Fruit fly (Drosophila melanogaster) whole organism, adult: ENCODE measurements around the gene c11.1.

ENCODE experiments used
- CG11617 ChIP-seq: fragments of 200-800 bp; sonication (Bioruptor generic); optimal IDR thresholded peaks from 2 replicates; lab custom pipeline; 2017; ENCODE audit warnings: mild to moderate bottlenecking, missing biosample characterization, missing genetic modification reagents, missing genetic modification characterization
- CG33017 ChIP-seq: fragments of 200-800 bp; sonication (Bioruptor generic); optimal IDR thresholded peaks from 2 replicates; lab custom pipeline; 2018; ENCODE audit warnings: missing biosample characterization, mild to moderate bottlenecking, missing genetic modification characterization, moderate library complexity
- CG7045 ChIP-seq: fragments of 200-800 bp; sonication (Bioruptor generic); optimal IDR thresholded peaks from 2 replicates; lab custom pipeline; 2017; ENCODE audit warnings: missing biosample characterization, mild to moderate bottlenecking, missing genetic modification characterization
- Clk ChIP-seq: fragments of 200-800 bp; sonication (Bioruptor generic); optimal IDR thresholded peaks from 2 replicates; lab custom pipeline; 2017; ENCODE audit warnings: missing biosample characterization, missing genetic modification characterization
- cnc ChIP-seq, 2 experiments: fragments of >200 bp; optimal IDR thresholded peaks; 2 replicates each; lab custom pipeline; 2017
- kay ChIP-seq: fragments of 200-800 bp; sonication (Bioruptor generic); peaks from one replicate; lab custom pipeline; 2016; ENCODE audit warnings: missing biosample characterization, missing genetic modification characterization, borderline replicate concordance

dm6 chrX:9248040-9248439, 34.9 kb downstream of the c11.1 start:
- no peak for TF ChIP-seq CG7045 (GFP tag; lab: Kevin White, UChicago)
- TF ChIP-seq CG33017: no peak
- no peak for TF ChIP-seq cnc (optimal IDR thresholded peaks at IDR 0.05; lab: Kevin White, UChicago)
- no peak for TF ChIP-seq kay (GFP tag; lab: Kevin White, UChicago)
- TF ChIP-seq CG11617 (GFP tag; lab: Kevin White, UChicago): no peak
- no peak for TF ChIP-seq Clk (GFP tag; lab: Kevin White, UChicago)
